Worm (Caenorhabditis elegans) whole organism, young adult: ENCODE data around the gene gtap-2.

Experiments
- B0019.2 ChIP-seq: fragments of 200-800 bp; sonication (Bioruptor generic); conservative IDR thresholded peaks from 2 replicates; pipeline ENCODE4 v1.3.6; 2022; ENCODE audit warnings: missing genetic modification reagents, missing genetic modification characterization, missing compliant biosample characterization
- B0261.1 ChIP-seq: sonication (generic microtip); optimal IDR thresholded peaks from 2 replicates; lab custom pipeline; 2016; ENCODE audit warnings: mild to moderate bottlenecking, missing genetic modification characterization, moderate library complexity, missing compliant biosample characterization
- B0336.3 ChIP-seq: fragments of 200-800 bp; sonication (Bioruptor generic); IDR thresholded peaks from 2 replicates; pipeline ENCODE4 v1.3.6; 2022; ENCODE audit warnings: missing genetic modification characterization, missing compliant biosample characterization
- F33H1.4 ChIP-seq: fragments of 200-800 bp; sonication (Bioruptor generic); IDR thresholded peaks from 2 replicates; pipeline ENCODE4 v1.3.6; 2022; ENCODE audit warnings: missing genetic modification reagents, missing genetic modification characterization, missing compliant biosample characterization
- F52B5.7 ChIP-seq: sonication (generic microtip); optimal IDR thresholded peaks from 2 replicates; lab custom pipeline; 2016; ENCODE audit warnings: mild to moderate bottlenecking, missing genetic modification characterization, missing compliant biosample characterization
- ama-1 ChIP-seq, 3 experiments: fragments of 150-350 bp in 1 of 3; sonication (generic microtip) in 2 of 3; optimal IDR thresholded peaks; 2 replicates each; lab custom pipeline; 2014 to 2018; ENCODE audit warnings: missing biosample characterization in 2 of 3, missing genetic modification characterization in 2 of 3, missing genetic modification reagents in 2 of 3
- attf-6 ChIP-seq: fragments of 200-800 bp; sonication (Bioruptor generic); IDR thresholded peaks from 2 replicates; pipeline ENCODE4 v1.3.6; 2022; ENCODE audit warnings: missing genetic modification reagents, missing genetic modification characterization, missing compliant biosample characterization
- bed-1 ChIP-seq: fragments of 200-800 bp; sonication (Bioruptor generic); IDR thresholded peaks from 2 replicates; pipeline ENCODE4 v1.3.6; 2022; ENCODE audit warnings: missing genetic modification reagents, missing genetic modification characterization, missing compliant biosample characterization
- ceh-100 ChIP-seq: fragments of 200-800 bp; sonication (Bioruptor generic); IDR thresholded peaks from 2 replicates; pipeline ENCODE4 v1.3.6; 2022; ENCODE audit warnings: missing genetic modification reagents, missing genetic modification characterization, missing compliant biosample characterization
- ceh-91 ChIP-seq: fragments of 200-800 bp; sonication (Bioruptor generic); IDR thresholded peaks from 2 replicates; pipeline ENCODE4 v1.3.6; 2022; ENCODE audit warnings: missing genetic modification reagents, missing genetic modification characterization, missing compliant biosample characterization
- dpl-1 ChIP-seq: fragments of 150-350 bp; optimal IDR thresholded peaks from 2 replicates; lab custom pipeline; 2014; ENCODE audit warnings: missing biosample characterization, missing genetic modification reagents, missing genetic modification characterization
- efl-1 ChIP-seq: fragments of 150-350 bp; optimal IDR thresholded peaks from 2 replicates; lab custom pipeline; 2014; ENCODE audit warnings: missing biosample characterization, missing genetic modification reagents, missing genetic modification characterization
- egl-18 ChIP-seq: fragments of 200-800 bp; sonication (Bioruptor generic); IDR thresholded peaks from 2 replicates; pipeline ENCODE4 v1.3.6; 2022; ENCODE audit warnings: missing genetic modification reagents, missing genetic modification characterization, missing compliant biosample characterization
- egl-44 ChIP-seq: fragments of 200-800 bp; sonication (Bioruptor generic); IDR thresholded peaks from 2 replicates; pipeline ENCODE4 v1.3.6; 2022; ENCODE audit warnings: missing genetic modification reagents, missing genetic modification characterization, missing compliant biosample characterization
- egrh-3 ChIP-seq: fragments of 200-800 bp; sonication (Bioruptor generic); IDR thresholded peaks from 2 replicates; pipeline ENCODE4 v1.3.6; 2022; ENCODE audit warnings: missing genetic modification reagents, missing genetic modification characterization, missing compliant biosample characterization
- him-1 ChIP-seq: sonication (generic microtip); optimal IDR thresholded peaks from 2 replicates; lab custom pipeline; 2016; ENCODE audit warnings: missing genotype, missing genetic modification reagents, missing genetic modification characterization, missing compliant biosample characterization
- hmg-1.2 ChIP-seq: fragments of 200-800 bp; sonication (Bioruptor generic); IDR thresholded peaks from 2 replicates; pipeline ENCODE4 v1.3.6; 2022; ENCODE audit warnings: missing genetic modification reagents, missing genetic modification characterization, missing compliant biosample characterization
- hsf-1 ChIP-seq: fragments of 200-800 bp; sonication (Bioruptor generic); IDR thresholded peaks from 2 replicates; pipeline ENCODE4 v1.3.6; 2022; ENCODE audit warnings: missing genetic modification reagents, missing genetic modification characterization, missing compliant biosample characterization
- lin-35 ChIP-seq, 3 experiments: fragments of 150-350 bp in 2 of 3; sonication (generic microtip) in 1 of 3; optimal IDR thresholded peaks; 2 replicates each; lab custom pipeline; 2014 to 2018; ENCODE audit warnings: missing biosample characterization in 3 of 3, missing genetic modification characterization in 3 of 3, missing genetic modification reagents in 3 of 3
- lin-54 ChIP-seq: fragments of 200-800 bp; sonication (Bioruptor generic); optimal IDR thresholded peaks from 2 replicates; lab custom pipeline; 2018; ENCODE audit warnings: mild to moderate bottlenecking, missing genetic modification characterization, missing compliant biosample characterization
- lir-1 ChIP-seq: fragments of 200-800 bp; sonication (Bioruptor generic); conservative IDR thresholded peaks from 2 replicates; pipeline ENCODE4 v1.3.6; 2022; ENCODE audit warnings: missing genetic modification reagents, missing genetic modification characterization, missing compliant biosample characterization
- lsl-1 ChIP-seq: fragments of 200-800 bp; sonication (Bioruptor generic); optimal IDR thresholded peaks from 2 replicates; lab custom pipeline; 2018; ENCODE audit warnings: mild to moderate bottlenecking, missing genetic modification characterization, moderate library complexity, missing compliant biosample characterization
- lsy-27 ChIP-seq: sonication (generic microtip); optimal IDR thresholded peaks from 2 replicates; lab custom pipeline; 2017; ENCODE audit warnings: missing genetic modification characterization, mild to moderate bottlenecking, missing compliant biosample characterization, antibody characterized with exemption, missing genotype, borderline replicate concordance; ENCODE audit not compliant: insufficient read depth
- madf-6 ChIP-seq: fragments of 200-800 bp; sonication (Bioruptor generic); IDR thresholded peaks from 2 replicates; pipeline ENCODE4 v1.3.6; 2022; ENCODE audit warnings: missing genetic modification reagents, missing genetic modification characterization, missing compliant biosample characterization
- mcd-1 ChIP-seq: fragments of 200-800 bp; sonication (Bioruptor generic); IDR thresholded peaks from 2 replicates; pipeline ENCODE4 v1.3.6; 2022; ENCODE audit warnings: missing genetic modification reagents, missing genetic modification characterization, missing compliant biosample characterization
- nfyb-1 ChIP-seq: fragments of 200-800 bp; sonication (Bioruptor generic); IDR thresholded peaks from 2 replicates; pipeline ENCODE4 v1.3.6; 2022; ENCODE audit warnings: missing genetic modification reagents, missing genetic modification characterization, missing compliant biosample characterization
- nhr-80 ChIP-seq: sonication (generic microtip); optimal IDR thresholded peaks from 2 replicates; lab custom pipeline; 2016; ENCODE audit warnings: missing genetic modification characterization, missing compliant biosample characterization
- rpc-1 ChIP-seq, 2 experiments: fragments of 150-350 bp in 1 of 2; sonication (generic microtip) in 1 of 2; optimal IDR thresholded peaks; 2 replicates each; lab custom pipeline; 2014 to 2018; ENCODE audit warnings: missing biosample characterization in 1 of 2, missing genetic modification characterization in 1 of 2, missing genetic modification reagents in 1 of 2, missing genotype in 1 of 2
- sea-2 ChIP-seq: fragments of 200-800 bp; sonication (Bioruptor generic); IDR thresholded peaks from 2 replicates; pipeline ENCODE4 v1.3.6; 2022; ENCODE audit warnings: missing genetic modification characterization, missing compliant biosample characterization
- zfh-2 ChIP-seq: fragments of 200-800 bp; sonication (Bioruptor generic); conservative IDR thresholded peaks from 2 replicates; pipeline ENCODE4 v1.3.6; 2022; ENCODE audit warnings: missing genetic modification reagents, missing genetic modification characterization, missing compliant biosample characterization
- zim-3 ChIP-seq: sonication (generic microtip); optimal IDR thresholded peaks from 2 replicates; lab custom pipeline; 2017; ENCODE audit warnings: mild to moderate bottlenecking, missing genetic modification characterization, moderate library complexity, missing compliant biosample characterization
- ztf-25 ChIP-seq: fragments of 200-800 bp; sonication (Bioruptor generic); IDR thresholded peaks from 2 replicates; pipeline ENCODE4 v1.3.6; 2022; ENCODE audit warnings: missing genetic modification reagents, missing genetic modification characterization, missing compliant biosample characterization
- ztf-6 ChIP-seq: fragments of 200-800 bp; sonication (Bioruptor generic); IDR thresholded peaks from 2 replicates; pipeline ENCODE4 v1.3.6; 2022; ENCODE audit warnings: missing genetic modification reagents, missing genetic modification characterization, missing compliant biosample characterization

Gene gtap-2

DNA sequence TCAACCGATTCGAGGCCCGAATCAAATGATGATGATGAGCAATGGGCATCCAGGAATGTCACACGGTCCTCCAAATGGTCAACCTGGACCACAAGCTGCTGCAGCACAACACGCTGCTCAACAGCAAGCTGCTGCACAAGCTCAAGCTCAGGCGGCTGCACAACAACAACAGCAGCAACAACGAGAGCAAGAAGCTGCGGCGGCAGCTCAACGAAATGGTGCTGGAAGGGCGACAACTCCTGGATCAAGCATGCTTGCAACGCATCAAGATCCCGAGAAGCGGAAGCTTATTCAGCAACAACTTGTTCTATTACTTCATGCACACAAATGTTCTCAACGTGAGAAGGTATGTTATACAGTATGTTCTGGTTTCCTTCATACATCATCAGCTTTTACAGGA is 40.3 kb upstream of the gtap-2 start:
- TF ChIP-seq ztf-25 (GFP tag; lab: Robert Waterston, UW) = no peak
- TF ChIP-seq nfyb-1 = peak; percentile 40; the same call in 1 of the 2 replicates
- TF ChIP-seq nhr-80 = no peak
- TF ChIP-seq ztf-6 = no peak
- peak; percentile 7 for TF ChIP-seq zim-3 (tag; lab: Kevin White, UChicago)
- no peak for TF ChIP-seq B0261.1 (tag; lab: Kevin White, UChicago)
- peak; percentile 54; the same call in 1 of the 2 replicates for TF ChIP-seq zfh-2 (GFP tag; lab: Robert Waterston, UW)
- 0 out of 2 replicates have a peak, but pooled peaks have one; percentile 30 for TF ChIP-seq egrh-3

DNA sequence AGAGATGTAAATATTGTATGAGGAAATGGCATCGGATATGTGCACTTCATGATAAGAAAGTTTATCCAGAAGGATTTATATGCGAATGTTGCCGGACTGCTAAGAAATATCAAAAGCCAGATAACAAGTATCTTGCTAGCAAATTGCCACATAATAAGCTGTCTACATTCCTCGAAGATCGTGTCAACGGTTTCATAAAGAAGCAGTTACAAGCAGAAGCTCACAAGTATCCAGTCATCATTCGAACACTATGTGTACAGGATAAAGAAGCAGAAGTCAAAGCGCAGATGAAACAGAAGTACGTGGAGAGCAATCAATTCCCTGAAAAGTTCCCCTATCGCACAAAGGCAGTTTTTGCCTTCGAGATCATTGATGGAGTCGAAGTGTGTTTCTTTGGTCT is 37.8 kb upstream of the gtap-2 start:
- TF ChIP-seq lsy-27 (tag; lab: Kevin White, UChicago) (no peak), hsf-1 (0 out of 2 replicates have a peak, but pooled peaks have one; percentile 18)

DNA sequence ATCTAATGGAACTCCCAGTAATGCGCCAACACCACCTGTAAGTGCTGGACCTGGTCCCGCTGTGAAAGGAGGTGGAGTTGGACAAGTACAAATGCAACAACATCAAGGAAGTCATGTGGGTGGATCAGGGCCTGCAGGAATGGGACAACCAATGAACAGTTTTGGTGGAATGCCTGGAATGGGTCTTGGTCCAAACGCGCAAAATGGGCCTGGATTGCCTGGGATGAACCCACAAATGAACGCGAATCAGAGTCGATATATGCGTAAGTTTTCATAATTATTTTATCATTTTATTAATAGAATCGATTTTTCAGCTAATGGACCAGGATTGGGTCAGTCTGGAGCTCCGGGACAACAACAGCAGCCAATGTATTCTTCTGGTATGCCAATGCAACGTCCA is 36.0 kb upstream of the gtap-2 start:
- 0 out of 2 replicates have a peak, but pooled peaks have one; percentile 26 for TF ChIP-seq zfh-2 (GFP tag; lab: Robert Waterston, UW)
- no peak for TF ChIP-seq attf-6 (GFP tag; lab: Robert Waterston, UW)

DNA sequence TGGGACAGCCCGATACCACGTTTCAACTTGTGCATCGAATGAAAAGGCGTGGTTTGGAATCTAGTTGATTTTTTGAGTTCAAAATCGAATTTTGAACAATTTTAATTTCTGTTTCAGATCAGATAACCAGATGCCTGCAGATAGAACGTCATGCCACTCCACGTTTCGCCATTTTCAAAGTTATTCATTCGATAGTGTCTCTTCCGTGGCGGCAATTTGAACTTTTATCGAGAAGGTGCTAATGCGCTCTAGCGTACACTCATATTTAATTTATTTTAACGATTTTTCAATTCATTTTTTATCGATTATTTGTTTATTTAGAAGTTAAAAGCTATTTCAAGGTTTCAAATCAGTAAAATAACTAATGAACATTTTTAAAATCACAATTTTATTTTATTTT is 32.4 kb upstream of the gtap-2 start:
- TF ChIP-seq lir-1 (GFP tag; lab: Robert Waterston, UW) (0 out of 2 replicates have a peak, but pooled peaks have one; percentile 16), bed-1 (GFP tag; lab: Robert Waterston, UW) (no peak), rpc-1 (optimal IDR thresholded peaks at IDR 0.05; lab: Kevin White, UChicago) (no peak), rpc-1 (tag; optimal IDR thresholded peaks at IDR 0.05; lab: Kevin White, UChicago) (no peak), lin-54 (peak; percentile 87), sea-2 (GFP tag; lab: Robert Waterston, UW) (no peak), ceh-91 (GFP tag; lab: Robert Waterston, UW) (0 out of 2 replicates have a peak, but pooled peaks have one; percentile 14), ztf-25 (GFP tag; lab: Robert Waterston, UW) (no peak), him-1 (peak; percentile 40), F33H1.4 (GFP tag; lab: Robert Waterston, UW) (0 out of 2 replicates have a peak, but pooled peaks have one; percentile 36), dpl-1 (peak; percentile 38), B0019.2 (no peak), efl-1 (GFP tag; lab: Kevin White, UChicago) (peak; percentile 86), madf-6 (0 out of 2 replicates have a peak, but pooled peaks have one; percentile 13), mcd-1 (GFP tag; lab: Robert Waterston, UW) (peak; percentile 59; the same call in 1 of the 2 replicates), ceh-100 (GFP tag; lab: Robert Waterston, UW) (peak; percentile 94), nhr-80 (no peak), lin-35 (GFP tag; optimal IDR thresholded peaks at IDR 0.05; lab: Kevin White, UChicago) (peak in 1 of 3 experiments; percentile 38), zfh-2 (GFP tag; lab: Robert Waterston, UW) (no peak), lsl-1 (GFP tag; lab: Kevin White, UChicago) (peak; percentile 42)

DNA sequence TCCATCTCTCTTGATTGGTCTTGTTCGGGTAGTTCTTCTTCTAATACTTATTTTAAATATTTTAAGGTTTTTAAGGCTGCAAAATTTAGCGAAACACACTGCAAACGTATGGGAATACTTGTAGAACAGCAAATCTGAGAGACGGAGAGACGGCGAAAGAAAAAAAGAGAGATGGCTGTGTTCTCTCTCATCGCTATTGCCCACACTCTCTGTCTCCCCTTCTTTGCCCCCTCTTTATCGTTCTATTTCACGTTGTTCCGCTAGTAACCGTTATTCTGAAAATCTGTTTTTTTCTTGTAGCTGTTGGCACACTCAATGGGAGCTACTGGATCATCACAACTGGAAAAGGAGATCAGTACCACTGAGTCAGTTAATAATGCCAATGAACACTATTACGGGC is 32.0 kb upstream of the gtap-2 start, which contains the start of gene usp-46:
Gene usp-46, plus strand, starts transcription at position 301 of the 400 bp plus-strand sequence.
- TF ChIP-seq egl-18 (GFP tag; lab: Robert Waterston, UW) (no peak), egl-44 (no peak), lsy-27 (tag; lab: Kevin White, UChicago) (no peak), B0336.3 (no peak), ama-1 (optimal IDR thresholded peaks at IDR 0.05; lab: Kevin White, UChicago) (no peak), ama-1 (GFP tag; optimal IDR thresholded peaks at IDR 0.05; lab: Kevin White, UChicago) (no peak), rpc-1 (optimal IDR thresholded peaks at IDR 0.05; lab: Kevin White, UChicago) (no peak), rpc-1 (tag; optimal IDR thresholded peaks at IDR 0.05; lab: Kevin White, UChicago) (no peak), F52B5.7 (tag; lab: Kevin White, UChicago) (no peak), madf-6 (no peak), hmg-1.2 (GFP tag; lab: Robert Waterston, UW) (peak; percentile 29; the same call in 1 of the 2 replicates)
